Worm (Caenorhabditis elegans) whole organism, midembryonic: ENCODE measurements around the gene sri-72.

Experiments
- T22C8.4 ChIP-seq: fragments of 200-800 bp; sonication (Bioruptor generic); IDR thresholded peaks from 2 replicates; pipeline ENCODE4 v1.3.6; 2022; ENCODE audit warnings: missing genetic modification characterization, missing compliant biosample characterization
- cog-1 ChIP-seq: sonication (generic microtip); optimal IDR thresholded peaks from 2 replicates; lab custom pipeline; 2016; ENCODE audit warnings: missing genetic modification characterization, missing compliant biosample characterization
- flt-1 ChIP-seq: fragments of 200-800 bp; sonication (Bioruptor generic); IDR thresholded peaks from 2 replicates; pipeline ENCODE4 v1.3.6; 2022; ENCODE audit warnings: missing genetic modification characterization, missing compliant biosample characterization
- klf-2 ChIP-seq: fragments of 200-800 bp; sonication (Bioruptor generic); conservative IDR thresholded peaks from 2 replicates; pipeline ENCODE4 v1.3.6; 2022; ENCODE audit warnings: missing genetic modification reagents, missing genetic modification characterization, missing compliant biosample characterization
- med-1 ChIP-seq: sonication (generic microtip); optimal IDR thresholded peaks from 2 replicates; lab custom pipeline; 2017; ENCODE audit warnings: missing genetic modification characterization, mild to moderate bottlenecking, missing compliant biosample characterization, antibody characterized with exemption, missing genetic modification reagents; ENCODE audit not compliant: insufficient read depth
- ref-1 ChIP-seq: fragments of 200-800 bp; sonication (Bioruptor generic); conservative IDR thresholded peaks from 2 replicates; pipeline ENCODE4 v1.3.6; 2022; ENCODE audit warnings: missing genetic modification reagents, missing genetic modification characterization, missing compliant biosample characterization
- tab-1 ChIP-seq: fragments of 200-800 bp; sonication (Bioruptor generic); IDR thresholded peaks from 2 replicates; pipeline ENCODE4 v1.3.6; 2022; ENCODE audit warnings: missing genetic modification characterization, missing compliant biosample characterization
- ztf-23 ChIP-seq: fragments of 200-800 bp; sonication (Bioruptor generic); IDR thresholded peaks from 2 replicates; pipeline ENCODE4 v1.3.6; 2022; ENCODE audit warnings: missing genetic modification reagents, missing genetic modification characterization, missing compliant biosample characterization
- ztf-29 ChIP-seq: fragments of 200-800 bp; sonication (Bioruptor generic); IDR thresholded peaks from 2 replicates; pipeline ENCODE4 v1.3.6; 2022; ENCODE audit warnings: missing genetic modification reagents, missing genetic modification characterization, missing compliant biosample characterization

Gene sri-72

DNA sequence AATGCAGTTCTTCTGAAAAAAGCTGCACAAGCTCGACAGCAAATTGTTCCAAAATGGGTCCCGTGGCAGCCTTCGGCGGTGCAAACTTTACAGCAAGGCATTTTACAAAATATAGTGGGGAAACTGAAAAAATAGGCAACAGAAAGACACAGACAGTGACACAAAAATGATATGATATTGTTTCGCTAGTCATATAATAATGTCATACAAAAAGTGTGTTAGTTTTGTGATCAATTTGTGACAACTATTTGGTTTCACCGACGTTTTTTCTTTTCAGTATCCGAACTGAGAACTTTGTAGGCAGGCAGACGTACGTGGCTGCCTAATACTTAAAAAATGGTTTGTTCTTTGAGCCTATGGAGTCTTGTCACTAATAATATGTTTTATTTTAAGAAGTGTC is 48.6 kb downstream of the sri-72 start, which contains the start of gene nhr-210:
TSS of gene nhr-210 (minus strand) at position 101 of the 400 bp plus-strand sequence.
- TF ChIP-seq med-1 (GFP tag; lab: Kevin White, UChicago) (no peak), ztf-23 (GFP tag; lab: Robert Waterston, UW) (no peak), klf-2 (GFP tag; lab: Robert Waterston, UW) (no peak), tab-1 (GFP tag; lab: Robert Waterston, UW) (no peak), cog-1 (tag; lab: Kevin White, UChicago) (no peak), ref-1 (GFP tag; lab: Robert Waterston, UW) (no peak), flt-1 (no peak), T22C8.4 (GFP tag; lab: Robert Waterston, UW) (no peak), ztf-29 (GFP tag; lab: Robert Waterston, UW) (no peak)
